Fruit fly (Drosophila melanogaster): Measurements from ENCODE around the gene CG14042.

Gene CG14042

DNA sequence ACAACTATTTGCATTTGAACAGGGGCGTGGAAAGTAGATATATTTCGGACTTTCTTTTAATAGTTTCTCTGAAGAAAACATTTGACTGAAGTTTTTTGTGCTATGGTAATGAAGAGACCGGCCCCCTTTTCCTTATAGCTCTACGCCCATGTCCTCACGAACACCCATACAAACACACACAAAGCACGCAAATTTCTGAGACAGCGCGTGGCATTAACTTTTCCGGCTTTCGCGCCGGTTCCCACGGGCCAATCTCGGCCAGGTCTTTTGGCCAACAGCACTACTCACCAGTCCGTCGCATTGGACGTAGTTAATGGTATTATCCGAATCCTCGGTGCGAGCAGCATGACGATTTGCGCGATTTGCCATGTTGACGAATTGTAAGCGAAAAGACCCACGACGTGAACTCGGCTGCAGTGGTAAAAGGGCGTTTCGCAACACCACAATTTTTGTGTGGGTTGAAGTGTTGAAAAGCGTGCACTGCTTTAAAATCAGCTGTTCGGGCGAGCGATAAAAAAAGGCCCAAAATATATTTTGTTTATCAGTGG lies 14.9 kb downstream of the CG14042 start, which contains the start of gene senju (continued):
- peak; percentile 56 for TF ChIP-seq ERR (GFP tag; optimal IDR thresholded peaks at IDR 0.05)
- peak in 1 of 2 experiments; percentile 59 for TF ChIP-seq Hr78 (GFP tag; optimal IDR thresholded peaks at IDR 0.05)
- no peak for TF ChIP-seq lov (optimal IDR thresholded peaks at IDR 0.05)
- peak; percentile 55; the same call in 2 of the 3 replicates for TF ChIP-seq lov (GFP tag; IDR thresholded peaks at IDR 0.05)
- TF ChIP-seq ro (GFP tag; IDR thresholded peaks at IDR 0.05), result peak; percentile 43; the same call in 1 of the 2 replicates
- peak; percentile 84 for TF ChIP-seq CG13775 (GFP tag; optimal IDR thresholded peaks at IDR 0.05)
- TF ChIP-seq phol (tag; optimal IDR thresholded peaks at IDR 0.05), result peak; percentile 76
- peak; percentile 63 for TF ChIP-seq CG31224 (GFP tag; IDR thresholded peaks at IDR 0.05)
- TF ChIP-seq Chrac-16 (GFP tag; optimal IDR thresholded peaks at IDR 0.05), result peak; percentile 90
- TF ChIP-seq zf30C (GFP tag; optimal IDR thresholded peaks at IDR 0.05), result peak; percentile 0
- TF ChIP-seq CG8359 (GFP tag; optimal IDR thresholded peaks at IDR 0.05; ENCODE audit: borderline replicate concordance), result peak; percentile 63
- peak; percentile 66 for TF ChIP-seq NC2α (GFP tag; optimal IDR thresholded peaks at IDR 0.05)
- TF ChIP-seq trh (GFP tag; optimal IDR thresholded peaks at IDR 0.05), result peak; percentile 21
- peak; percentile 76 for TF ChIP-seq CG10979 (tag; optimal IDR thresholded peaks at IDR 0.05)
- TF ChIP-seq GATAe (GFP tag; conservative IDR thresholded peaks at IDR 0.05), result no peak; the same call in 1 of the 2 replicates
- TF ChIP-seq Nf-YC (tag; optimal IDR thresholded peaks at IDR 0.05), result peak; percentile 73
- TF ChIP-seq Ets97D (GFP tag; optimal IDR thresholded peaks at IDR 0.05), result peak; percentile 93
- TF ChIP-seq Hr51 (GFP tag; optimal IDR thresholded peaks at IDR 0.05), result peak; percentile 82 to 86
- peak; percentile 61; the same call in 2 of the 3 replicates for TF ChIP-seq CG11093 (GFP tag; IDR thresholded peaks at IDR 0.05)
- TF ChIP-seq disco-r (GFP tag; optimal IDR thresholded peaks at IDR 0.05), result peak; percentile 64
- peak; percentile 68 for TF ChIP-seq abd-A (tag; optimal IDR thresholded peaks at IDR 0.05)
- TF ChIP-seq CG18011 (GFP tag; optimal IDR thresholded peaks at IDR 0.05), result peak; percentile 86
- TF ChIP-seq eyg (GFP tag; optimal IDR thresholded peaks at IDR 0.05), result peak; percentile 82
- TF ChIP-seq dmrt11E (tag; optimal IDR thresholded peaks at IDR 0.05), result peak; percentile 69
- peak; percentile 66 for TF ChIP-seq D19A (tag; optimal IDR thresholded peaks at IDR 0.05)
- TF ChIP-seq sens (GFP tag), result peak; percentile 98
- peak; percentile 62 for TF ChIP-seq ssp (GFP tag; IDR thresholded peaks at IDR 0.05)
- TF ChIP-seq C15 (GFP tag; IDR thresholded peaks at IDR 0.05), result peak; percentile 64; the same call in 1 of the 3 replicates
- TF ChIP-seq Dip3 (GFP tag; optimal IDR thresholded peaks at IDR 0.05), result peak; percentile 63
- TF ChIP-seq ranshi (GFP tag; IDR thresholded peaks at IDR 0.05), result peak; percentile 85
- TF ChIP-seq ems (GFP tag; optimal IDR thresholded peaks at IDR 0.05), result peak; percentile 80
- TF ChIP-seq Lpt (GFP tag; optimal IDR thresholded peaks at IDR 0.05), result no peak
- peak; percentile 69; the same call in 2 of the 3 replicates for TF ChIP-seq CG3726 (GFP tag; IDR thresholded peaks at IDR 0.05)
- TF ChIP-seq CG10654 (GFP tag; optimal IDR thresholded peaks at IDR 0.05), result peak; percentile 76
- peak; percentile 72 for TF ChIP-seq CG30431 (GFP tag; optimal IDR thresholded peaks at IDR 0.05)
- TF ChIP-seq da (GFP tag; optimal IDR thresholded peaks at IDR 0.05), result peak; percentile 22
- peak; percentile 81 for TF ChIP-seq seq (GFP tag; IDR thresholded peaks at IDR 0.05)
- TF ChIP-seq CG7839 (tag; optimal IDR thresholded peaks at IDR 0.05), result peak; percentile 79
- peak; percentile 79 to 80 for TF ChIP-seq Pdp1 (GFP tag; optimal IDR thresholded peaks at IDR 0.05)
- peak; percentile 76 for TF ChIP-seq HLHmδ (GFP tag; optimal IDR thresholded peaks at IDR 0.05)
- peak; percentile 87 for TF ChIP-seq Rx (GFP tag; IDR thresholded peaks at IDR 0.05)
- peak; percentile 79 for TF ChIP-seq Myb (GFP tag; optimal IDR thresholded peaks at IDR 0.05)
- peak; percentile 91 for TF ChIP-seq Side (GFP tag; optimal IDR thresholded peaks at IDR 0.05)
- peak; percentile 90 for TF ChIP-seq zfh2 (GFP tag; optimal IDR thresholded peaks at IDR 0.05)
- no peak for TF ChIP-seq Sry-β (GFP tag; optimal IDR thresholded peaks at IDR 0.05)
- peak; percentile 95 for TF ChIP-seq sqz (GFP tag; optimal IDR thresholded peaks at IDR 0.05)
- peak; percentile 90 for TF ChIP-seq CG4424 (GFP tag; optimal IDR thresholded peaks at IDR 0.05)
- TF ChIP-seq Jarid2 (GFP tag; optimal IDR thresholded peaks at IDR 0.05), result peak; percentile 56
- TF ChIP-seq CG6272 (GFP tag; IDR thresholded peaks at IDR 0.05), result 0 out of 2 replicates have a peak, but pooled peaks have one; percentile 27
- TF ChIP-seq CG13424 (tag; optimal IDR thresholded peaks at IDR 0.05), result peak; percentile 80
